Worm (Caenorhabditis elegans): Measurements from ENCODE around the gene F10C1.3.
"Not testable (repeated sequence)": the region's sequence is repeated elsewhere in the genome, so short reads cannot be mapped to it uniquely, and the experiment has no call there.

The F10C1.3 gene

DNA sequence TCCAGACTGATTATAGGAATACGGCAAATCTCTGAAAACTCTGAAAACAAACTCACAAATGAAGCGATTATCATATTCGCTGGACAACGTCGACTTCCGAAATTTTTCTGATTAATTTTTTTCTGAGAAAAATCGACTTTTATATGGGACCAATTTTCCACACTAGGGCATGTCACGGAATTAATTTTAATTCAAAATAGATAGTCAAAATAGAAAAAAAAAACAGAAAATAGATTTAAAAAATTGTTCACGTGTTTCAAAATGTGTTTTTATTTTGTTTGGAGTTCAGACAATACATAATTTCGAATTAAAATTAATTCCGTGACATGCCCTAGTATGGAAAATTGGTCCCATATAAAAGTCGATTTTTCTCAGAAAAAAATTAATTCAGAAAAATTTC is at the start of gene F10C1.3, which contains the start of gene F10C1.23:
Gene F10C1.3, minus strand, starts transcription at position 101 of the 400 bp plus-strand sequence.
Gene F10C1.23, plus strand, starts transcription at position 385 of the 400 bp plus-strand sequence.
- TF ChIP-seq cnd-1 (tag; optimal IDR thresholded peaks at IDR 0.05); sem-2 (GFP tag; optimal IDR thresholded peaks at IDR 0.05); pha-4 (tag; optimal IDR thresholded peaks at IDR 0.05): not testable (repeated sequence)

DNA sequence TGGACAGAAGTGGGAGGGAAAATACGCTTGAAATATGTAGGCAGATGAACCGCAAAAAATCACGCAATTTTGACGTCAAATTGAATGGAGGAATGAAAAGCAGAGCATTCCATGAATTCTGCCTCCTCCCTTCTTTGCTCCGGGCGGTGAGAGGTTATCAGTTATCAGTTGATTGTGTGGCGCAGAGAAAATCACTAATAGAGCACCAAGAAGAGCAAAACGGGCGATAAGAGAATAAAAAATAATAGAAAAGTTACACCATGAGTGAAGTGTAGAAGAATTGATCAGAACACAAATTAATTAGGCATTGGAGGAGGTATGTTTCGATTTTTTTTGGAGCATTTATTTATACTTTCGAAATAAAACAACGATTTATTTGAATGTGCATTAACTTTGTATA is 49.0 kb upstream of the F10C1.3 start:
- TF ChIP-seq lin-32 (GFP tag; optimal IDR thresholded peaks at IDR 0.05) = no peak
- TF ChIP-seq ztf-11 (tag; optimal IDR thresholded peaks at IDR 0.05) = no peak
- TF ChIP-seq ceh-43 (GFP tag; optimal IDR thresholded peaks at IDR 0.05) = no peak
- TF ChIP-seq unc-39 (tag; optimal IDR thresholded peaks at IDR 0.05) = no peak
- no peak for TF ChIP-seq mab-5 (tag; optimal IDR thresholded peaks at IDR 0.05)
- no peak for TF ChIP-seq flh-1 (GFP tag; optimal IDR thresholded peaks at IDR 0.05)
- TF ChIP-seq ceh-39 (tag; optimal IDR thresholded peaks at IDR 0.05) = no peak

DNA sequence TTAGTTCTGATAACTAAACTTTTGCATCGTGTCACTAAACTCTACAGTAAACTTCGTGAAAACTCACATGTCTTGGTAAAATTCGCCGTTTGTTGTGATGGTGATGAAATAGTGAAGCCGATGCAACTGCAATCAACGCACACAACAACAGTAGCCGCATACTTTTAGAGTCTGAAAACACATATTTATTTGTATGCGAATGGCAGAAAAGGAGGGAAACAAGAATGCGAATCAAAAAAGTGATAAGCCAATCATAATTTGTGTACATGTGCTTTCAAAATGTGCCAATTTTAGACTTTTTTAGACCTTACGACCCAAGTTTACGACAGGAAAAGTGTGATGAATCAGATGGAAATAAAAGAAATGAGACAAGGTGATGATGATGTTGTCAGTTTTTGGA is 47.7 kb upstream of the F10C1.3 start, which contains the start of gene K05F1.10:
Gene K05F1.10, minus strand, starts transcription at position 171 of the 400 bp plus-strand sequence.
- no peak for TF ChIP-seq hlh-1 (tag; optimal IDR thresholded peaks at IDR 0.05)
- no peak for TF ChIP-seq lin-13 (tag; optimal IDR thresholded peaks at IDR 0.05)
- TF ChIP-seq tbx-8 (GFP tag; optimal IDR thresholded peaks at IDR 0.05) = no peak
- no peak for TF ChIP-seq ceh-39 (tag; optimal IDR thresholded peaks at IDR 0.05)
- no peak for TF ChIP-seq nhr-2 (tag; optimal IDR thresholded peaks at IDR 0.05)
- no peak for TF ChIP-seq pha-4 (tag; optimal IDR thresholded peaks at IDR 0.05)
- TF ChIP-seq ceh-43 (GFP tag; optimal IDR thresholded peaks at IDR 0.05) = no peak
- no peak for TF ChIP-seq M03D4.4 (tag; optimal IDR thresholded peaks at IDR 0.05)
- no peak for TF ChIP-seq nhr-28 (tag; optimal IDR thresholded peaks at IDR 0.05)
- no peak for TF ChIP-seq sptf-1 (tag; optimal IDR thresholded peaks at IDR 0.05)
- TF ChIP-seq sem-2 (GFP tag; optimal IDR thresholded peaks at IDR 0.05) = no peak
- no peak for TF ChIP-seq unc-120 (tag; optimal IDR thresholded peaks at IDR 0.05; ENCODE audit: poor library complexity, severe bottlenecking)

DNA sequence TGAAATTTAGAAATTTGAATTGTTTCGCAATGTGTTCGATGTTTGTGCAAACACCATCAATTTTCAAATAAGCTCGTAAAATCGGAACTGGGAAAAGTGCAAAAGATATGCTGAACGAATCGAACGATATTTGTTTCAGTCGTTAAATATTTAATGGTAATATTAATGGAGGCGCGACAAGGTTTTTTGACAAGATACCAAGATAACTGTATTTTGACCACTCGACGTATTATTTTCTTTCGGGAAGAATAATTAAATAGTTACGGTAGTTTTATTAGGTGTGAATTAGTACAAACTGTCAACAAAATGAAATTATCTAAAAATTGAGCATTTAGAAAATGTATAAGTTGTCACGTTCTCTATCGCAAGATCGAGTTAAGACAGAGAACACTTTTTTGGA is 46.7 kb upstream of the F10C1.3 start:
- TF ChIP-seq zip-8 (tag; optimal IDR thresholded peaks at IDR 0.05) = peak; percentile 63
- no peak for TF ChIP-seq lin-13 (tag; optimal IDR thresholded peaks at IDR 0.05)
- no peak for TF ChIP-seq unc-62 (GFP tag; optimal IDR thresholded peaks at IDR 0.05)
- TF ChIP-seq lin-32 (GFP tag; optimal IDR thresholded peaks at IDR 0.05) = no peak
- TF ChIP-seq flh-1 (GFP tag; optimal IDR thresholded peaks at IDR 0.05) = no peak

DNA sequence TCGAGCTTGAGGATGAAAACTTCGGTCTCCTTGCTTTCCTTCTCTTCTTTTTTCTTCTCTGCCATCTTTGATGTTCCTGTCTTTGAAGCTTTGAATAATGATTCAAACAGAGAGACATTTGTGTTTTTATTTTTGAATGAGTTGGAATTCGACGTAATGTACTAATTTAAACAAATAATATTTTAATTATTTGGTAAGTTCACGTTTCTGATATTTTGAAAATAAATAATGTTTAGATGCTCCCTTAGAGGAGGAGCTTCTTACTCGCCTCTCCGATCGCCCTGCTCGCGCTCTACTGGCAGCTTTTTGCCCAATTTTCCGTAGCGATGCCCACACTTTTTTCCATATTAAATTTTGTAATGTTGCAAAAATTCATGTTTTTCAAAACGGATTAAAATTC is 43.5 kb upstream of the F10C1.3 start, which contains the start of the genes K05F1.9 and K05F1.1:
Gene K05F1.9, minus strand, starts transcription at position 101 of the 400 bp plus-strand sequence.
Gene K05F1.1, plus strand, starts transcription at position 308 of the 400 bp plus-strand sequence.
- TF ChIP-seq cnd-1 (tag; optimal IDR thresholded peaks at IDR 0.05) = no peak
- no peak for TF ChIP-seq snpc-4 (tag; optimal IDR thresholded peaks at IDR 0.05)
- TF ChIP-seq sem-2 (GFP tag; optimal IDR thresholded peaks at IDR 0.05) = no peak

DNA sequence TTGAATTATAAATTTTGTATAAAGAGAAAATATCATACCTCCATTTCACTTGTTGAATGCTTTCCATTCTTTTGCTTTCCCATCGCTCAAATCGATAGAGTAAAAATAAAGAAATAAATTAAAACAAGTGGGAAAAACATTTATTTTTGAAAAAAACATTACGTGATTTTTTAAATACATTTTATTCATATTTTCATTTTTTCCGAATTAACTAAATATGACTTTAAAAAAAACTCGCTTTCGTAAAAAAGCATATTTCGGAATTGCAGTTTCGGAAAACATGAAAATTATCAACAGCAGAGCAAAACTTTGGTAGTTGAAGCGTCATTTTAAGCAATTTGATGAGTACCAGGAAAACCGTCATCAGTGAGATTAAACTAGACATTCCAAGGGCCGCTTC is 42.0 kb upstream of the F10C1.3 start, which contains the start of gene K05F1.8:
Gene K05F1.8, minus strand, starts transcription at position 101 of the 400 bp plus-strand sequence.
- no peak for TF ChIP-seq unc-39 (tag; optimal IDR thresholded peaks at IDR 0.05)
- no peak for TF ChIP-seq nhr-237 (tag; optimal IDR thresholded peaks at IDR 0.05)
- no peak for TF ChIP-seq tbx-8 (GFP tag; optimal IDR thresholded peaks at IDR 0.05)
- no peak for TF ChIP-seq blmp-1 (tag; optimal IDR thresholded peaks at IDR 0.05)
- no peak for TF ChIP-seq cnd-1 (tag; optimal IDR thresholded peaks at IDR 0.05)
- no peak for TF ChIP-seq mab-5 (tag; optimal IDR thresholded peaks at IDR 0.05)
- TF ChIP-seq zip-8 (tag; optimal IDR thresholded peaks at IDR 0.05) = no peak
- TF ChIP-seq mls-2 (tag; optimal IDR thresholded peaks at IDR 0.05) = no peak
- TF ChIP-seq snpc-4 (tag; optimal IDR thresholded peaks at IDR 0.05) = no peak
- TF ChIP-seq ham-2 (GFP tag; optimal IDR thresholded peaks at IDR 0.05) = no peak
- TF ChIP-seq nhr-28 (tag; optimal IDR thresholded peaks at IDR 0.05) = no peak
- no peak for TF ChIP-seq ztf-11 (tag; optimal IDR thresholded peaks at IDR 0.05)
- TF ChIP-seq sem-2 (GFP tag; optimal IDR thresholded peaks at IDR 0.05) = no peak
- TF ChIP-seq nhr-76 (tag; optimal IDR thresholded peaks at IDR 0.05) = no peak
- TF ChIP-seq ces-1 (GFP tag; optimal IDR thresholded peaks at IDR 0.05) = no peak
- no peak for TF ChIP-seq lin-13 (tag; optimal IDR thresholded peaks at IDR 0.05)
- TF ChIP-seq lsy-2 (tag; optimal IDR thresholded peaks at IDR 0.05) = no peak
- no peak for TF ChIP-seq ceh-83 (GFP tag; optimal IDR thresholded peaks at IDR 0.05)
- no peak for TF ChIP-seq mep-1 (tag; optimal IDR thresholded peaks at IDR 0.05)
- no peak for TF ChIP-seq pha-4 (tag; optimal IDR thresholded peaks at IDR 0.05)

Measured in whole organism, mixed stage, embryonic.